Fruit fly (Drosophila melanogaster) whole organism, embryonic: ENCODE measurements around the gene CG5188.

Experiments used
- Atf3 ChIP-seq: fragments of 200-800 bp; sonication (Bioruptor generic); optimal IDR thresholded peaks from 3 replicates; lab custom pipeline; 2016; ENCODE audit warnings: missing biosample characterization, missing genetic modification characterization
- BEAF-32 ChIP-seq: fragments of 200-800 bp; sonication (Bioruptor generic); optimal IDR thresholded peaks from 3 replicates; lab custom pipeline; 2017; ENCODE audit warnings: missing biosample characterization, missing genetic modification characterization, mild to moderate bottlenecking, moderate library complexity, missing genetic modification reagents
- CG11093 ChIP-seq: fragments of 200-800 bp; sonication (Bioruptor generic); IDR thresholded peaks from 3 replicates; pipeline ENCODE4 v1.3.6; 2022; ENCODE audit warnings: missing biosample characterization, missing genetic modification characterization
- CG12104 ChIP-seq: fragments of 200-800 bp; sonication (Bioruptor generic); optimal IDR thresholded peaks from 3 replicates; lab custom pipeline; 2016; ENCODE audit warnings: missing biosample characterization, missing genetic modification characterization
- CG14860 ChIP-seq: fragments of 200-800 bp; sonication (Bioruptor generic); IDR thresholded peaks from 3 replicates; pipeline ENCODE4 v1.3.6; 2022; ENCODE audit warnings: missing biosample characterization, missing genetic modification characterization; ENCODE audit not compliant: partially characterized antibody
- CG17912 ChIP-seq: fragments of 200-800 bp; sonication (Bioruptor generic); optimal IDR thresholded peaks from 2 replicates; lab custom pipeline; 2018; ENCODE audit warnings: missing biosample characterization, mild to moderate bottlenecking, missing genetic modification characterization
- CG2678 ChIP-seq: fragments of 200-800 bp; sonication (Bioruptor generic); optimal IDR thresholded peaks from 3 replicates; lab custom pipeline; 2019; ENCODE audit warnings: missing biosample characterization, mild to moderate bottlenecking, missing genetic modification characterization, moderate library complexity
- CG31441 ChIP-seq: fragments of 200-800 bp; sonication (Bioruptor generic); IDR thresholded peaks from 2 replicates; pipeline ENCODE4 v1.3.6; 2022; ENCODE audit warnings: missing biosample characterization, missing genetic modification characterization
- CG33557 ChIP-seq: fragments of 200-800 bp; sonication (Bioruptor generic); optimal IDR thresholded peaks from 2 replicates; lab custom pipeline; 2019; ENCODE audit warnings: missing biosample characterization, mild to moderate bottlenecking, missing genetic modification characterization, moderate library complexity
- CG4282 ChIP-seq: fragments of 200-800 bp; sonication (Bioruptor generic); optimal IDR thresholded peaks from 2 replicates; lab custom pipeline; 2016; ENCODE audit warnings: missing biosample characterization, missing genetic modification characterization
- CG5245 ChIP-seq: fragments of 200-800 bp; sonication (Bioruptor generic); optimal IDR thresholded peaks from 3 replicates; lab custom pipeline; 2016; ENCODE audit warnings: missing biosample characterization, missing genetic modification characterization
- CG8478 ChIP-seq: fragments of >200 bp; optimal IDR thresholded peaks from 2 replicates; lab custom pipeline; 2018
- CG9215 ChIP-seq: fragments of 200-800 bp; sonication (Bioruptor generic); IDR thresholded peaks from 2 replicates; pipeline ENCODE4 v1.3.6; 2022; ENCODE audit warnings: missing biosample characterization, missing genetic modification characterization
- CG9817 ChIP-seq: fragments of 200-800 bp; sonication (Bioruptor generic); optimal IDR thresholded peaks from 2 replicates; lab custom pipeline; 2018; ENCODE audit warnings: missing biosample characterization, mild to moderate bottlenecking, missing genetic modification characterization, moderate library complexity
- CG9932 ChIP-seq: fragments of 200-800 bp; sonication (Bioruptor generic); IDR thresholded peaks from 2 replicates; pipeline ENCODE4 v1.3.6; 2022; ENCODE audit warnings: missing biosample characterization, missing genetic modification characterization
- Dek ChIP-seq: fragments of 200-800 bp; sonication (Bioruptor generic); optimal IDR thresholded peaks from 3 replicates; lab custom pipeline; 2019; ENCODE audit warnings: missing biosample characterization, mild to moderate bottlenecking, missing genetic modification characterization, moderate library complexity
- Dip3 ChIP-seq: fragments of 200-800 bp; sonication (Bioruptor generic); optimal IDR thresholded peaks from 3 replicates; lab custom pipeline; 2016; ENCODE audit warnings: missing biosample characterization, missing genetic modification characterization
- Dp ChIP-seq: fragments of 200-800 bp; sonication (Bioruptor generic); optimal IDR thresholded peaks from 2 replicates; lab custom pipeline; 2018; ENCODE audit warnings: missing biosample characterization, mild to moderate bottlenecking, missing genetic modification characterization, moderate library complexity
- E2f2 ChIP-seq: fragments of 200-800 bp; sonication (Bioruptor generic); IDR thresholded peaks from 2 replicates; pipeline ENCODE4 v1.3.6; 2022; ENCODE audit warnings: missing biosample characterization, missing genetic modification characterization
- GATAe ChIP-seq: fragments of 200-800 bp; sonication (Bioruptor generic); conservative IDR thresholded peaks from 2 replicates; pipeline ENCODE4 v1.3.6; 2022; ENCODE audit warnings: missing biosample characterization, missing genetic modification characterization
- Gug ChIP-seq: fragments of 200-800 bp; sonication (Bioruptor generic); IDR thresholded peaks from 4 replicates; pipeline ENCODE4 v1.3.6; 2022; ENCODE audit warnings: missing biosample characterization, missing genetic modification characterization
- HLH4C ChIP-seq: fragments of 200-800 bp; sonication (Bioruptor generic); IDR thresholded peaks from 3 replicates; pipeline ENCODE4 v1.3.6; 2022; ENCODE audit warnings: missing biosample characterization, missing genetic modification characterization; ENCODE audit not compliant: partially characterized antibody
- HmgZ ChIP-seq: fragments of 200-800 bp; sonication (Bioruptor generic); optimal IDR thresholded peaks from 2 replicates; lab custom pipeline; 2018; ENCODE audit warnings: missing biosample characterization, mild to moderate bottlenecking, missing genetic modification characterization
- Hmx ChIP-seq: fragments of 200-800 bp; sonication (Bioruptor generic); optimal IDR thresholded peaks from 2 replicates; lab custom pipeline; 2016; ENCODE audit warnings: missing biosample characterization, missing genetic modification characterization
- Hr39 ChIP-seq: fragments of >200 bp; optimal IDR thresholded peaks from 2 replicates; lab custom pipeline; 2017
- MBD-R2 ChIP-seq: fragments of 200-800 bp; sonication (Bioruptor generic); IDR thresholded peaks from 2 replicates; pipeline ENCODE4 v1.3.6; 2022; ENCODE audit warnings: missing biosample characterization, missing genetic modification characterization
- Mad ChIP-seq: fragments of 200-800 bp; sonication (Bioruptor generic); optimal IDR thresholded peaks from 2 replicates; lab custom pipeline; 2016; ENCODE audit warnings: missing biosample characterization, missing genetic modification characterization
- Meics ChIP-seq: fragments of 200-800 bp; sonication (Bioruptor generic); optimal IDR thresholded peaks from 2 replicates; lab custom pipeline; 2017; ENCODE audit warnings: missing biosample characterization, mild to moderate bottlenecking, missing genetic modification characterization
- Mes4 ChIP-seq: fragments of 200-800 bp; sonication (Bioruptor generic); optimal IDR thresholded peaks from 2 replicates; lab custom pipeline; 2016; ENCODE audit warnings: missing biosample characterization, missing genetic modification characterization
- Usf ChIP-seq: fragments of 200-800 bp; sonication (Bioruptor generic); optimal IDR thresholded peaks from 2 replicates; lab custom pipeline; 2017; ENCODE audit warnings: missing genotype, missing biosample characterization, missing genetic modification characterization
- Vsx1 ChIP-seq: fragments of 200-800 bp; sonication (Bioruptor generic); optimal IDR thresholded peaks from 2 replicates; lab custom pipeline; 2017; ENCODE audit warnings: missing biosample characterization, mild to moderate bottlenecking, missing genetic modification characterization, missing genetic modification reagents
- abd-A ChIP-seq: fragments of 200-800 bp; sonication (Bioruptor generic); optimal IDR thresholded peaks from 3 replicates; lab custom pipeline; 2019; ENCODE audit warnings: missing biosample characterization, mild to moderate bottlenecking, missing genetic modification characterization, moderate library complexity
- bcd ChIP-seq: fragments of 200-800 bp; sonication (Bioruptor generic); optimal IDR thresholded peaks from 2 replicates; lab custom pipeline; 2017; ENCODE audit warnings: missing biosample characterization, mild to moderate bottlenecking, missing genetic modification characterization
- cato ChIP-seq: fragments of 200-800 bp; sonication (Bioruptor generic); optimal IDR thresholded peaks from 2 replicates; lab custom pipeline; 2016; ENCODE audit warnings: missing biosample characterization, missing genetic modification characterization, borderline replicate concordance
- chn ChIP-seq: fragments of 200-800 bp; sonication (Bioruptor generic); optimal IDR thresholded peaks from 2 replicates; lab custom pipeline; 2016; ENCODE audit warnings: missing biosample characterization, missing genetic modification characterization
- ci ChIP-seq: fragments of 200-800 bp; sonication (Bioruptor generic); IDR thresholded peaks from 3 replicates; pipeline ENCODE4 v1.3.6; 2022; ENCODE audit warnings: missing biosample characterization, missing genetic modification characterization
- crol ChIP-seq: fragments of 200-800 bp; sonication (Bioruptor generic); IDR thresholded peaks from 2 replicates; pipeline ENCODE4 v1.3.6; 2022; ENCODE audit warnings: missing biosample characterization, missing genetic modification characterization
- dan ChIP-seq: fragments of 200-800 bp; sonication (Bioruptor generic); IDR thresholded peaks from 2 replicates; pipeline ENCODE4 v1.3.6; 2022; ENCODE audit warnings: missing biosample characterization, missing genetic modification characterization
- ewg ChIP-seq: fragments of 200-800 bp; sonication (Bioruptor generic); optimal IDR thresholded peaks from 3 replicates; lab custom pipeline; 2017; ENCODE audit warnings: mild to moderate bottlenecking, missing biosample characterization, missing genetic modification reagents, missing genetic modification characterization
- ftz-f1 ChIP-seq: fragments of 200-800 bp; sonication (Bioruptor generic); optimal IDR thresholded peaks from 2 replicates; lab custom pipeline; 2016; ENCODE audit warnings: missing biosample characterization, missing genetic modification characterization
- gem ChIP-seq: fragments of 200-800 bp; sonication (Bioruptor generic); optimal IDR thresholded peaks from 2 replicates; lab custom pipeline; 2019; ENCODE audit warnings: missing biosample characterization, mild to moderate bottlenecking, missing genetic modification characterization, moderate library complexity
- ham ChIP-seq: fragments of 200-800 bp; sonication (Bioruptor generic); IDR thresholded peaks from 2 replicates; pipeline ENCODE4 v1.3.6; 2022; ENCODE audit warnings: missing biosample characterization, missing genetic modification characterization
- hkb ChIP-seq, 2 experiments: fragments of 200-800 bp in 1 of 2; fragments of >200 bp in 1 of 2; sonication (Bioruptor generic) in 1 of 2; IDR thresholded peaks in 1 of 2; optimal IDR thresholded peaks in 1 of 2; 2 replicates each; pipeline versions ENCODE4 v1.3.6 to Lab custom; 2017 to 2022; ENCODE audit warnings: missing biosample characterization in 1 of 2, missing genetic modification characterization in 1 of 2
- lmd ChIP-seq: fragments of 200-800 bp; sonication (Bioruptor generic); IDR thresholded peaks from 2 replicates; pipeline ENCODE4 v1.3.6; 2022; ENCODE audit warnings: missing biosample characterization, missing genetic modification characterization
- nau ChIP-seq: fragments of 200-800 bp; sonication (Bioruptor generic); optimal IDR thresholded peaks from 3 replicates; lab custom pipeline; 2017; ENCODE audit warnings: missing biosample characterization, mild to moderate bottlenecking, missing genetic modification characterization, missing genetic modification reagents
- nmo ChIP-seq: fragments of 200-800 bp; sonication (Bioruptor generic); optimal IDR thresholded peaks from 2 replicates; lab custom pipeline; 2018; ENCODE audit warnings: missing biosample characterization, mild to moderate bottlenecking, missing genetic modification characterization, moderate library complexity
- peb ChIP-seq: fragments of 200-800 bp; sonication (Bioruptor generic); IDR thresholded peaks from 2 replicates; pipeline ENCODE4 v1.3.6; 2022; ENCODE audit warnings: missing biosample characterization, missing genetic modification characterization
- psq ChIP-seq: fragments of 200-800 bp; sonication (Bioruptor generic); optimal IDR thresholded peaks from 2 replicates; lab custom pipeline; 2017; ENCODE audit warnings: missing biosample characterization, missing genetic modification characterization
- row ChIP-seq: fragments of 200-800 bp; sonication (Bioruptor generic); IDR thresholded peaks from 3 replicates; pipeline ENCODE4 v1.3.6; 2022; ENCODE audit warnings: missing biosample characterization, missing genetic modification characterization
- unc-4 ChIP-seq: fragments of 200-800 bp; sonication (Bioruptor generic); IDR thresholded peaks from 2 replicates; pipeline ENCODE4 v1.3.6; 2022; ENCODE audit warnings: missing biosample characterization, missing genetic modification characterization; ENCODE audit not compliant: partially characterized antibody
- zfh2 ChIP-seq: fragments of 200-800 bp; sonication (Bioruptor generic); optimal IDR thresholded peaks from 2 replicates; lab custom pipeline; 2016; ENCODE audit warnings: missing biosample characterization, missing genetic modification characterization

The CG5188 gene

DNA sequence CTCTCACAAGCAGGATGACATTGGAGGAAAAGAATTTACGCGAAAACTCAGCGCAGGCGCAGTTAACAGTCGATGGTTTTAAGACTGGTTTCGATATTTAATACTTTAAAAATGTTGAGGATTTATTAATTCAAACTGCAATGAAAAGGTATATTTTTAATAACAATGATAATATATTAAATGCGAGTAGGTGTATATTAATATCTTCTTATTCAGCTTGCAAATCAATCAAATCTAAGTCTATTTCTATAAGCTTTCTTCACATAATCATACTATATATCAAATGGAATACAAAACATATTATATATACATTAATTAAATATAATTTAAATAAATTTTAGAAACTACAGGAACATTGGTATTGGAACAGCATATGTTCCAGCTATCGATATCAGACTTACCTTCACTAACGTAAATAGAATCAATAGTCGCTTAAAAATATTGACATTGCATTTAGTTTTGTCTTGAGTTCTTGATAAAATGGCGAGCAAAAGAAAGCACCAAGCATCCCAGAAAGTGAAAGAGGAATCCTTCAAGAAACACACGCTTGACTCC is 7.1 kb downstream of the CG5188 start, which contains the start of the genes TBC1D16 and holn1 (continued):
- TF ChIP-seq ham (GFP tag; lab: Robert Waterston, UW) (no peak), CG33557 (no peak), Mad (GFP tag; lab: Kevin White, UChicago) (no peak), Mes4 (no peak), Atf3 (GFP tag; lab: Kevin White, UChicago) (no peak), Dip3 (GFP tag; lab: Kevin White, UChicago) (no peak), CG17912 (GFP tag; lab: Kevin White, UChicago) (no peak), hkb (optimal IDR thresholded peaks at IDR 0.05; lab: Kevin White, UChicago) (no peak), hkb (GFP tag; IDR thresholded peaks at IDR 0.05; lab: Robert Waterston, UW) (no peak), row (GFP tag; lab: Robert Waterston, UW) (peak; percentile 55; the same call in 1 of the 3 replicates), ewg (peak; percentile 85), nau (GFP tag; lab: Kevin White, UChicago) (no peak), nmo (GFP tag; lab: Kevin White, UChicago) (peak; percentile 15), CG9932 (no peak), Hr39 (lab: Kevin White, UChicago) (no peak), CG4282 (no peak), CG12104 (GFP tag; lab: Kevin White, UChicago) (peak; percentile 1), lmd (GFP tag; lab: Robert Waterston, UW) (no peak), BEAF-32 (GFP tag; lab: Kevin White, UChicago) (peak; percentile 60), abd-A (tag; lab: Kevin White, UChicago) (no peak), dan (GFP tag; lab: Robert Waterston, UW) (no peak), Vsx1 (GFP tag; lab: Kevin White, UChicago) (no peak), CG11093 (GFP tag; lab: Robert Waterston, UW) (no peak), MBD-R2 (peak; percentile 50), chn (GFP tag; lab: Kevin White, UChicago) (no peak), HLH4C (GFP tag; lab: Robert Waterston, UW) (peak; percentile 52; the same call in 2 of the 3 replicates), gem (tag; lab: Kevin White, UChicago) (no peak), Meics (GFP tag; lab: Kevin White, UChicago) (no peak), Gug (no peak), CG9215 (GFP tag; lab: Robert Waterston, UW) (no peak), E2f2 (GFP tag; lab: Robert Waterston, UW) (0 out of 2 replicates have a peak, but pooled peaks have one; percentile 18), unc-4 (GFP tag; lab: Robert Waterston, UW) (peak; percentile 64), CG14860 (GFP tag; lab: Robert Waterston, UW) (no peak; the same call in 2 of the 3 replicates), CG31441 (no peak), CG2678 (tag; lab: Kevin White, UChicago) (no peak), CG5245 (GFP tag; lab: Kevin White, UChicago) (no peak), ci (GFP tag; lab: Robert Waterston, UW) (no peak), HmgZ (tag; lab: Kevin White, UChicago) (no peak), Dek (tag; lab: Kevin White, UChicago) (no peak), crol (no peak), Hmx (no peak), bcd (GFP tag; lab: Kevin White, UChicago) (no peak), CG8478 (no peak), peb (GFP tag; lab: Robert Waterston, UW) (no peak), CG9817 (no peak), zfh2 (GFP tag; lab: Kevin White, UChicago) (no peak), GATAe (GFP tag; lab: Robert Waterston, UW) (no peak), psq (no peak), Dp (GFP tag; lab: Kevin White, UChicago) (peak; percentile 21), Usf (GFP tag; lab: Kevin White, UChicago) (no peak), ftz-f1 (GFP tag; lab: Kevin White, UChicago) (no peak), cato (GFP tag; lab: Kevin White, UChicago) (no peak)
